Comparison of ENCODE assay signal across 4 fruit fly cellular contexts in genomic region chr3L:5802063-5802531, dm6.
TF ChIP-seq lines count a peak whose summit lies in the region.

No protein-coding gene starts in this region.

- TF ChIP-seq CTCF in whole organism, embryonic (GFP tag; optimal IDR thresholded peaks at IDR 0.05; lab: Kevin White, UChicago): no peak

TF ChIP-seq in whole organism, embryonic, 481 proteins besides CTCF, POLR2A, EP300 and RAD21 (continues in another document):
- TF ChIP-seq Jarid2 (GFP tag; optimal IDR thresholded peaks at IDR 0.05; lab: Kevin White, UChicago) (no peak), wdn (GFP tag; IDR thresholded peaks at IDR 0.05; lab: Robert Waterston, UW) (no peak), Dll (GFP tag; IDR thresholded peaks at IDR 0.05; lab: Robert Waterston, UW; ENCODE audit: partially characterized antibody) (no peak), Optix (GFP tag; IDR thresholded peaks at IDR 0.05; lab: Robert Waterston, UW) (no peak), CG1024 (GFP tag; IDR thresholded peaks at IDR 0.05; lab: Robert Waterston, UW) (no peak), CG10431 (GFP tag; optimal IDR thresholded peaks at IDR 0.05; lab: Kevin White, UChicago) (no peak), CG13296 (GFP tag; optimal IDR thresholded peaks at IDR 0.05; lab: Kevin White, UChicago) (no peak), CG12769 (tag; optimal IDR thresholded peaks at IDR 0.05; lab: Kevin White, UChicago) (peak; percentile 17), HmgD (GFP tag; optimal IDR thresholded peaks at IDR 0.05; lab: Kevin White, UChicago) (no peak), NC2α (GFP tag; optimal IDR thresholded peaks at IDR 0.05; lab: Kevin White, UChicago) (no peak), CG2129 (GFP tag; IDR thresholded peaks at IDR 0.05; lab: Robert Waterston, UW; ENCODE audit: partially characterized antibody) (no peak), rib (GFP tag; IDR thresholded peaks at IDR 0.05; lab: Robert Waterston, UW) (no peak), CG7745 (tag; optimal IDR thresholded peaks at IDR 0.05; lab: Kevin White, UChicago) (no peak), CG6765 (GFP tag; optimal IDR thresholded peaks at IDR 0.05; lab: Kevin White, UChicago) (no peak), Mrtf (GFP tag; IDR thresholded peaks at IDR 0.05; lab: Robert Waterston, UW) (no peak), nom (GFP tag; optimal IDR thresholded peaks at IDR 0.05; lab: Kevin White, UChicago) (peak; percentile 11), ftz-f1 (GFP tag; optimal IDR thresholded peaks at IDR 0.05; lab: Kevin White, UChicago) (peak; percentile 49), CG12744 (GFP tag; optimal IDR thresholded peaks at IDR 0.05; lab: Kevin White, UChicago) (no peak), D (optimal IDR thresholded peaks at IDR 0.05; lab: Kevin White, UChicago) (no peak), D (GFP tag; optimal IDR thresholded peaks at IDR 0.05; lab: Kevin White, UChicago) (no peak), Dbx (GFP tag; IDR thresholded peaks at IDR 0.05; lab: Robert Waterston, UW) (no peak), CG8924 (tag; optimal IDR thresholded peaks at IDR 0.05; lab: Kevin White, UChicago) (no peak), Sox102F (GFP tag; optimal IDR thresholded peaks at IDR 0.05; lab: Kevin White, UChicago) (no peak), sna (GFP tag; IDR thresholded peaks at IDR 0.05; lab: Robert Waterston, UW; ENCODE audit: partially characterized antibody) (no peak)

TF ChIP-seq in whole organism, prepupa, 60 proteins besides CTCF, POLR2A, EP300 and RAD21 (continues in another document):
- peak; percentile 8 for TF ChIP-seq esn (GFP tag; optimal IDR thresholded peaks at IDR 0.05; lab: Kevin White, UChicago)
- TF ChIP-seq CG11762 (GFP tag; optimal IDR thresholded peaks at IDR 0.05; lab: Kevin White, UChicago; ENCODE audit: insufficient read depth): no peak
- TF ChIP-seq CG8119 (GFP tag; IDR thresholded peaks at IDR 0.05; lab: Robert Waterston, UW): peak; percentile 46; the same call in 1 of the 3 replicates
- no peak for TF ChIP-seq Gug (GFP tag; IDR thresholded peaks at IDR 0.05; lab: Robert Waterston, UW)
- peak; percentile 61 for TF ChIP-seq CG6276 (GFP tag; optimal IDR thresholded peaks at IDR 0.05; lab: Kevin White, UChicago)
- no peak for TF ChIP-seq CG7368 (GFP tag; optimal IDR thresholded peaks at IDR 0.05; lab: Kevin White, UChicago)
- TF ChIP-seq CG3919 (GFP tag; optimal IDR thresholded peaks at IDR 0.05; lab: Kevin White, UChicago): peak; percentile 25
- TF ChIP-seq Ets21C (GFP tag; optimal IDR thresholded peaks at IDR 0.05; lab: Kevin White, UChicago): no peak
- TF ChIP-seq eg (GFP tag; IDR thresholded peaks at IDR 0.05; lab: Robert Waterston, UW): peak; percentile 51; the same call in 1 of the 3 replicates
- no peak for TF ChIP-seq fkh (GFP tag; optimal IDR thresholded peaks at IDR 0.05; lab: Kevin White, UChicago)
- TF ChIP-seq Lpt (GFP tag; optimal IDR thresholded peaks at IDR 0.05; lab: Kevin White, UChicago): peak; percentile 32
- no peak for TF ChIP-seq Sox102F (GFP tag; optimal IDR thresholded peaks at IDR 0.05; lab: Kevin White, UChicago)
- TF ChIP-seq CG34406 (GFP tag; optimal IDR thresholded peaks at IDR 0.05; lab: Kevin White, UChicago): peak; percentile 8
- TF ChIP-seq CG6163 (GFP tag; IDR thresholded peaks at IDR 0.05; lab: Robert Waterston, UW): no peak
- no peak for TF ChIP-seq CG4318 (GFP tag; optimal IDR thresholded peaks at IDR 0.05; lab: Kevin White, UChicago)
- TF ChIP-seq CG3032 (tag; optimal IDR thresholded peaks at IDR 0.05; lab: Kevin White, UChicago): no peak
- no peak for TF ChIP-seq Hr4 (GFP tag; optimal IDR thresholded peaks at IDR 0.05; lab: Kevin White, UChicago)
- TF ChIP-seq Smox (GFP tag; optimal IDR thresholded peaks at IDR 0.05; lab: Kevin White, UChicago): no peak
- TF ChIP-seq CG6792 (GFP tag; optimal IDR thresholded peaks at IDR 0.05; lab: Kevin White, UChicago): peak; percentile 15
- no peak for TF ChIP-seq CG32006 (GFP tag; optimal IDR thresholded peaks at IDR 0.05; lab: Kevin White, UChicago)
- TF ChIP-seq Eip93F (GFP tag; optimal IDR thresholded peaks at IDR 0.05; lab: Kevin White, UChicago): no peak
- peak; percentile 59 for TF ChIP-seq Eip75B (GFP tag; optimal IDR thresholded peaks at IDR 0.05; lab: Kevin White, UChicago)
- peak; percentile 24 for TF ChIP-seq CG6854 (GFP tag; optimal IDR thresholded peaks at IDR 0.05; lab: Kevin White, UChicago)
- TF ChIP-seq CG15336 (GFP tag; IDR thresholded peaks at IDR 0.05; lab: Robert Waterston, UW): peak; percentile 63

TF ChIP-seq in whole organism, pupa, 21 proteins besides CTCF, POLR2A, EP300 and RAD21:
- TF ChIP-seq gl (tag; optimal IDR thresholded peaks at IDR 0.05; lab: Kevin White, UChicago) (peak; percentile 15), rn (GFP tag; IDR thresholded peaks at IDR 0.05; lab: Robert Waterston, UW) (no peak), CG17806 (tag; optimal IDR thresholded peaks at IDR 0.05; lab: Kevin White, UChicago) (no peak), CG10348 (GFP tag; IDR thresholded peaks at IDR 0.05; lab: Robert Waterston, UW) (0 out of 2 replicates have a peak, but pooled peaks have one; percentile 20), Ets98B (GFP tag; IDR thresholded peaks at IDR 0.05; lab: Robert Waterston, UW) (peak; percentile 46; the same call in 1 of the 2 replicates), CG34367 (tag; optimal IDR thresholded peaks at IDR 0.05; lab: Kevin White, UChicago) (no peak), Pif1A (GFP tag; optimal IDR thresholded peaks at IDR 0.05; lab: Kevin White, UChicago) (no peak), CG12605 (GFP tag; IDR thresholded peaks at IDR 0.05; lab: Robert Waterston, UW) (peak; percentile 32; the same call in 1 of the 2 replicates), CG32121 (GFP tag; IDR thresholded peaks at IDR 0.05; lab: Robert Waterston, UW) (0 out of 2 replicates have a peak, but pooled peaks have one; percentile 17), CG14655 (GFP tag; optimal IDR thresholded peaks at IDR 0.05; lab: Kevin White, UChicago) (no peak), Pif1B (GFP tag; optimal IDR thresholded peaks at IDR 0.05; lab: Kevin White, UChicago) (no peak), CG8301 (tag; optimal IDR thresholded peaks at IDR 0.05; lab: Kevin White, UChicago) (no peak), D1 (tag; optimal IDR thresholded peaks at IDR 0.05; lab: Kevin White, UChicago) (no peak), CG9948 (tag; optimal IDR thresholded peaks at IDR 0.05; lab: Kevin White, UChicago) (no peak), CG13204 (GFP tag; optimal IDR thresholded peaks at IDR 0.05; lab: Kevin White, UChicago) (no peak), CG4496 (GFP tag; IDR thresholded peaks at IDR 0.05; lab: Robert Waterston, UW) (peak; percentile 84), Snoo (tag; optimal IDR thresholded peaks at IDR 0.05; lab: Kevin White, UChicago) (no peak), CG15710 (tag; optimal IDR thresholded peaks at IDR 0.05; lab: Kevin White, UChicago) (no peak), CG8159 (tag; optimal IDR thresholded peaks at IDR 0.05; lab: Kevin White, UChicago) (no peak), fd96Ca (GFP tag; IDR thresholded peaks at IDR 0.05; lab: Robert Waterston, UW) (no peak), EcR (GFP tag; optimal IDR thresholded peaks at IDR 0.05; lab: Kevin White, UChicago) (peak; percentile 89)

TF ChIP-seq in whole organism, wandering third instar larva, 38 proteins besides CTCF, POLR2A, EP300 and RAD21:
- TF ChIP-seq woc (GFP tag; optimal IDR thresholded peaks at IDR 0.05; lab: Kevin White, UChicago) (no peak), Sp1 (GFP tag; optimal IDR thresholded peaks at IDR 0.05; lab: Kevin White, UChicago) (peak; percentile 41), psq (GFP tag; optimal IDR thresholded peaks at IDR 0.05; lab: Kevin White, UChicago) (peak; percentile 16), sage (GFP tag; optimal IDR thresholded peaks at IDR 0.05; lab: Kevin White, UChicago) (no peak), Hr78 (GFP tag; optimal IDR thresholded peaks at IDR 0.05; lab: Kevin White, UChicago) (no peak), OdsH (GFP tag; optimal IDR thresholded peaks at IDR 0.05; lab: Kevin White, UChicago) (no peak)

Comparison
In these comparisons a context has a peak if more than half of its experiments do, and no peak if none do; other contexts are left out.
1. Of the 7 proteins assayed by ChIP-seq in both whole organism, embryonic and whole organism, prepupa: peak only in whole organism, embryonic: none; only in whole organism, prepupa: CG6854 and Lpt; in both: none; in neither: 5.